Worm (Caenorhabditis elegans) whole organism, L4 larva: Measurements from ENCODE around the gene srlf-36.

Source experiments
- F44E2.7 ChIP-seq: fragments of 200-800 bp; sonication (Bioruptor generic); IDR thresholded peaks from 2 replicates; pipeline ENCODE4 v2.1.2; 2022; ENCODE audit warnings: missing genetic modification characterization, missing compliant biosample characterization
- Y75B8A.6 ChIP-seq: fragments of 200-800 bp; sonication (Bioruptor generic); IDR thresholded peaks from 2 replicates; pipeline ENCODE4 v1.3.6; 2022; ENCODE audit warnings: missing genetic modification reagents, missing genetic modification characterization, missing compliant biosample characterization
- attf-4 ChIP-seq: sonication (generic microtip); optimal IDR thresholded peaks from 3 replicates; lab custom pipeline; 2017; ENCODE audit warnings: missing biosample characterization, missing genetic modification characterization
- ceh-44 ChIP-seq: fragments of 200-800 bp; sonication (Bioruptor generic); IDR thresholded peaks from 2 replicates; pipeline ENCODE4 v1.3.6; 2022; ENCODE audit warnings: missing genetic modification reagents, missing genetic modification characterization, missing compliant biosample characterization
- ces-1 ChIP-seq: fragments of 150-350 bp; sonication (generic microtip); optimal IDR thresholded peaks from 4 replicates; lab custom pipeline; 2014; ENCODE audit warnings: missing biosample characterization, missing genetic modification reagents, missing genetic modification characterization
- daf-16 ChIP-seq, 3 experiments: sonication (generic microtip); optimal IDR thresholded peaks; 2 replicates each; lab custom pipeline; 2016 to 2017; ENCODE audit warnings: missing genetic modification characterization in 3 of 3, missing genetic modification reagents in 3 of 3, mild to moderate bottlenecking in 2 of 3, missing compliant biosample characterization in 2 of 3, missing biosample characterization in 1 of 3, moderate library complexity in 1 of 3
- daf-8 ChIP-seq: fragments of 200-800 bp; sonication (Bioruptor generic); IDR thresholded peaks from 2 replicates; pipeline ENCODE4 v1.3.6; 2022; ENCODE audit warnings: missing genetic modification characterization, missing compliant biosample characterization
- dmd-6 ChIP-seq: fragments of 200-800 bp; sonication (Bioruptor generic); IDR thresholded peaks from 2 replicates; pipeline ENCODE4 v1.3.6; 2022; ENCODE audit warnings: missing genetic modification reagents, missing genetic modification characterization, missing compliant biosample characterization
- dmd-8 ChIP-seq: fragments of 200-800 bp; sonication (Bioruptor generic); IDR thresholded peaks from 2 replicates; pipeline ENCODE4 v1.3.6; 2022; ENCODE audit warnings: missing genetic modification characterization, missing compliant biosample characterization
- dve-1 ChIP-seq: sonication (generic microtip); optimal IDR thresholded peaks from 2 replicates; lab custom pipeline; 2017; ENCODE audit warnings: antibody characterized with exemption, mild to moderate bottlenecking, missing genetic modification characterization, missing compliant biosample characterization; ENCODE audit not compliant: insufficient read depth
- fkh-10 ChIP-seq: fragments of 150-350 bp; optimal IDR thresholded peaks from 2 replicates; lab custom pipeline; 2014; ENCODE audit warnings: missing biosample characterization, missing genetic modification reagents, missing genetic modification characterization
- gei-8 ChIP-seq: fragments of 200-800 bp; sonication (Bioruptor generic); optimal IDR thresholded peaks from 2 replicates; lab custom pipeline; 2018; ENCODE audit warnings: mild to moderate bottlenecking, missing genetic modification characterization, missing compliant biosample characterization
- hlh-30 ChIP-seq: sonication (generic microtip); optimal IDR thresholded peaks from 2 replicates; lab custom pipeline; 2017; ENCODE audit warnings: antibody characterized with exemption, mild to moderate bottlenecking, missing genetic modification characterization, missing compliant biosample characterization; ENCODE audit not compliant: insufficient read depth
- lim-7 ChIP-seq: fragments of 200-800 bp; sonication (Bioruptor generic); IDR thresholded peaks from 2 replicates; pipeline ENCODE4 v1.3.6; 2022; ENCODE audit warnings: missing genetic modification characterization, missing compliant biosample characterization
- lin-29 ChIP-seq: fragments of 200-800 bp; sonication (Bioruptor generic); IDR thresholded peaks from 2 replicates; pipeline ENCODE4 v1.3.6; 2022; ENCODE audit warnings: missing genetic modification reagents, missing genetic modification characterization, missing compliant biosample characterization
- lin-39 ChIP-seq: fragments of 150-350 bp; optimal IDR thresholded peaks from 2 replicates; lab custom pipeline; 2014; ENCODE audit warnings: missing biosample characterization, missing genetic modification reagents, missing genetic modification characterization
- madf-5 ChIP-seq, 2 experiments: fragments of 200-800 bp; sonication (Bioruptor generic); IDR thresholded peaks; 2 replicates each; pipeline ENCODE4 v1.3.6; 2022; ENCODE audit warnings: missing compliant biosample characterization in 2 of 2, missing genetic modification characterization in 2 of 2
- mdl-1 ChIP-seq, 2 experiments: fragments of 150-350 bp in 1 of 2; sonication (generic microtip) in 1 of 2; optimal IDR thresholded peaks; 2 replicates each; lab custom pipeline; 2014 to 2017; ENCODE audit warnings: missing biosample characterization in 2 of 2, missing genetic modification characterization in 2 of 2
- mes-2 ChIP-seq: sonication (generic microtip); optimal IDR thresholded peaks from 2 replicates; lab custom pipeline; 2016; ENCODE audit warnings: missing genotype, mild to moderate bottlenecking, missing genetic modification characterization, missing compliant biosample characterization; ENCODE audit not compliant: poor library complexity, severe bottlenecking
- mxl-2 ChIP-seq: fragments of 200-800 bp; sonication (Bioruptor generic); conservative IDR thresholded peaks from 2 replicates; pipeline ENCODE4 v1.3.6; 2022; ENCODE audit warnings: missing genetic modification reagents, missing genetic modification characterization, missing compliant biosample characterization
- nhr-10 ChIP-seq: fragments of 150-350 bp; optimal IDR thresholded peaks from 2 replicates; lab custom pipeline; 2014; ENCODE audit warnings: missing biosample characterization, missing genetic modification characterization
- nhr-102 ChIP-seq: sonication (generic microtip); optimal IDR thresholded peaks from 2 replicates; lab custom pipeline; 2016; ENCODE audit warnings: mild to moderate bottlenecking, missing genetic modification characterization, moderate library complexity, missing compliant biosample characterization
- nhr-111 ChIP-seq: fragments of 200-800 bp; sonication (Bioruptor generic); optimal IDR thresholded peaks from 2 replicates; lab custom pipeline; 2018; ENCODE audit warnings: mild to moderate bottlenecking, missing genetic modification characterization, missing compliant biosample characterization
- nhr-237 ChIP-seq: sonication (generic microtip); optimal IDR thresholded peaks from 2 replicates; lab custom pipeline; 2017; ENCODE audit warnings: missing biosample characterization, missing genetic modification characterization
- nhr-28 ChIP-seq: fragments of 150-350 bp; optimal IDR thresholded peaks from 2 replicates; lab custom pipeline; 2014; ENCODE audit warnings: missing biosample characterization, missing genetic modification characterization
- nhr-41 ChIP-seq: fragments of 200-800 bp; sonication (Bioruptor generic); IDR thresholded peaks from 2 replicates; pipeline ENCODE4 v1.3.6; 2022; ENCODE audit warnings: missing genetic modification reagents, missing genetic modification characterization, missing compliant biosample characterization
- nhr-6 ChIP-seq: fragments of 150-350 bp; optimal IDR thresholded peaks from 2 replicates; lab custom pipeline; 2014; ENCODE audit warnings: missing biosample characterization, missing genetic modification characterization
- nhr-77 ChIP-seq: fragments of 150-350 bp; optimal IDR thresholded peaks from 2 replicates; lab custom pipeline; 2014; ENCODE audit warnings: missing biosample characterization, missing genetic modification characterization
- pha-4 ChIP-seq, 2 experiments: fragments of 150-350 bp in 1 of 2; fragments of 200-800 bp in 1 of 2; sonication (Bioruptor generic) in 1 of 2; IDR thresholded peaks in 1 of 2; optimal IDR thresholded peaks in 1 of 2; 2 replicates each; pipeline versions ENCODE4 v1.3.6 to Lab custom; 2014 to 2022; ENCODE audit warnings: missing genetic modification characterization in 2 of 2, missing genetic modification reagents in 2 of 2, missing biosample characterization in 1 of 2, missing compliant biosample characterization in 1 of 2
- rbr-2 ChIP-seq: sonication (generic microtip); optimal IDR thresholded peaks from 2 replicates; lab custom pipeline; 2016; ENCODE audit warnings: missing genotype, missing genetic modification characterization, missing compliant biosample characterization
- skn-1 ChIP-seq: fragments of 150-350 bp; optimal IDR thresholded peaks from 2 replicates; lab custom pipeline; 2014; ENCODE audit warnings: missing biosample characterization, missing genetic modification characterization
- tag-97 ChIP-seq: fragments of 200-800 bp; sonication (Bioruptor generic); IDR thresholded peaks from 2 replicates; pipeline ENCODE4 v1.3.6; 2022; ENCODE audit warnings: missing genetic modification characterization, missing compliant biosample characterization
- tra-1 ChIP-seq: fragments of 200-800 bp; sonication (Bioruptor generic); IDR thresholded peaks from 2 replicates; pipeline ENCODE4 v1.3.6; 2022; ENCODE audit warnings: missing genetic modification reagents, missing genetic modification characterization, missing compliant biosample characterization
- unc-62 ChIP-seq, 3 experiments: fragments of 150-350 bp in 1 of 3; sonication (generic microtip); optimal IDR thresholded peaks in 2 of 3; peaks in 1 of 3; 1 replicate in 1 of 3; 2 replicates in 2 of 3; lab custom pipeline; 2014 to 2017; ENCODE audit warnings: missing biosample characterization in 3 of 3, missing genetic modification characterization in 3 of 3, missing genetic modification reagents in 3 of 3, missing genotype in 1 of 3
- zag-1 ChIP-seq: fragments of 150-350 bp; optimal IDR thresholded peaks from 2 replicates; lab custom pipeline; 2014; ENCODE audit warnings: missing biosample characterization, missing genetic modification characterization
- zfp-2 ChIP-seq: sonication (generic microtip); optimal IDR thresholded peaks from 2 replicates; lab custom pipeline; 2016; ENCODE audit warnings: mild to moderate bottlenecking, missing genetic modification characterization, missing compliant biosample characterization
- zfp-3 ChIP-seq: fragments of 200-800 bp; sonication (Bioruptor generic); conservative IDR thresholded peaks from 2 replicates; pipeline ENCODE4 v1.3.6; 2022; ENCODE audit warnings: missing genetic modification reagents, missing genetic modification characterization, missing compliant biosample characterization
- zip-11 ChIP-seq: fragments of 200-800 bp; sonication (Bioruptor generic); IDR thresholded peaks from 2 replicates; pipeline ENCODE4 v1.3.6; 2022; ENCODE audit warnings: missing genetic modification characterization, missing compliant biosample characterization
- ztf-7 ChIP-seq: fragments of 150-350 bp; optimal IDR thresholded peaks from 2 replicates; lab custom pipeline; 2014; ENCODE audit warnings: missing biosample characterization, missing genetic modification characterization

The srlf-36 gene

DNA sequence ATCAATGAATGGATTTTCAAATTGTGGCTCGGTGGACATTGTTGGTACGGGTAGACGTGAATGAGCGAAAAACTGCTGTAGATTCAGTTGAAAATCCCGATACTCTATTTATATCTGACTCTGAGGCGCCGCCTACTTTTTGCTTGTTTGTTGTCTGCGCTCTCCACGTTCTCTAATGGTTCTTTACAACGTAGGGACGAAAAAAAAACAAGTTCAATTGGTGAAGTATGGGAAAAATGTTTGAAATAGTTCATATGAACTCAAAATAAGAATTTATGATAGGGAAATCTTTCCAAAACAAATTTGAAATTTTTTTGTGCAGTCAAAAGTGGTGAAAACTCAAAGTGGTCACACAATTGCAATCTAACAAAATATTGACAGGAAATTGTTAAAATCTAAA, 25.3 kb upstream of the srlf-36 start, which contains the start of gene F48G7.10:
F48G7.10 (minus strand) TSS at position 101 of the 400 bp plus-strand sequence.
- TF ChIP-seq gei-8 (GFP tag; lab: Kevin White, UChicago) (no peak), skn-1 (tag; lab: Kevin White, UChicago) (no peak), nhr-77 (tag; lab: Kevin White, UChicago) (no peak), unc-62 (GFP tag; optimal IDR thresholded peaks at IDR 0.05 in 1 of 2; lab: Kevin White, UChicago) (no peak), unc-62 (tag; optimal IDR thresholded peaks at IDR 0.05; lab: Kevin White, UChicago) (no peak), zfp-3 (GFP tag; lab: Robert Waterston, UW) (no peak), nhr-6 (tag; lab: Kevin White, UChicago) (no peak), lim-7 (GFP tag; lab: Robert Waterston, UW) (no peak), ces-1 (GFP tag; lab: Kevin White, UChicago) (no peak), pha-4 (GFP tag; IDR thresholded peaks at IDR 0.05; lab: Robert Waterston, UW) (no peak), pha-4 (tag; optimal IDR thresholded peaks at IDR 0.05; lab: Kevin White, UChicago) (no peak), lin-39 (tag; lab: Kevin White, UChicago) (no peak), nhr-111 (GFP tag; lab: Kevin White, UChicago) (no peak), daf-16 (GFP tag; optimal IDR thresholded peaks at IDR 0.05; lab: Kevin White, UChicago) (no peak), daf-16 (tag; optimal IDR thresholded peaks at IDR 0.05; lab: Kevin White, UChicago) (no peak), dmd-8 (GFP tag; lab: Robert Waterston, UW) (no peak)
- TF ChIP-seq, all 104 proteins: peak for 0

DNA sequence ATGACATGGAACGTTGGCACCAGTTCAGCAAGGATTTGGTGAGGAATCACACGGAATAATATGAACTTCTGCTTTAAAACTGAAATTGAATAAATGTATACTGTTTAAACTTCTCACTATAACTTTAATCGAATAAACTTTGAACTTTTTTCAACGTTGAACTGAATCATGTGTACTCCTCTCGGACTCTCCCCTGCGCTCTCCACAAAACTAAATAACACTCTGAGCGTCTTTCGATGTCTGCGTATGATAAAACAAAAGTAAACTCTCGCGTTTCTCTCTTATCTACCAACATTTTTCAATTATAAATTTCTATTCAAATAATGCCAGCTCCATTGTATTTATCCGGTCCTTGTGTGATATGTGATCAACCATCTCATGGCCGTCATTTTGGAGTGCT, 22.3 kb upstream of the srlf-36 start:
- TF ChIP-seq tra-1 (GFP tag; lab: Robert Waterston, UW) = no peak
- TF ChIP-seq mes-2 = peak; percentile 27
- TF ChIP-seq lin-29 (GFP tag; lab: Robert Waterston, UW) = no peak
- 0 out of 2 replicates have a peak, but pooled peaks have one; percentile 18 for TF ChIP-seq dmd-6 (GFP tag; lab: Robert Waterston, UW)
- peak; percentile 38 for TF ChIP-seq dve-1 (tag; lab: Kevin White, UChicago)
- no peak for TF ChIP-seq zfp-3 (GFP tag; lab: Robert Waterston, UW)
- peak; percentile 10 for TF ChIP-seq hlh-30
- peak; percentile 48 for TF ChIP-seq nhr-28 (tag; lab: Kevin White, UChicago)
- no peak for TF ChIP-seq ceh-44
- TF ChIP-seq, all 104 proteins: peak for 5

DNA sequence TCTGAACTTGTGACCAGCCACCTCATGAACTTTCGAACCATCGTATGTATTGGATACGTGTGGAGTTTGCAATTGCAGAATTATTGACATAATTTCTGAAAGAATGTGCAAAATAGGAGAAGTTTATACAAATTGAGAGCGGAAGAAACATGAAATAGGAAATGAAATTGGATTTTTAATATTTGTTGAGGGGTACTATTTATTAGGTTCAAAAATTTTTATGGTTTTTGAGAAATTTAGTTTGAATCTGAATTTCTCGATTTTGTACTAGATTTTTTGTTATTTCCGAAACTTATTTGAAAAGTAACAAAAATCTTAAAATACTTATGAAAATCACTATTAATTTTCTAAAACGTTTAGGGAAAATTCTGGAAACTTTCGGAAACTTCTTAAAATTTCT, 19.0 kb upstream of the srlf-36 start, which contains the start of gene F48G7.9:
F48G7.9 (minus strand) TSS at position 101 of the 400 bp plus-strand sequence.
- TF ChIP-seq mxl-2 (no peak), nhr-102 (no peak), fkh-10 (no peak), zip-11 (GFP tag; lab: Robert Waterston, UW) (no peak), nhr-28 (tag; lab: Kevin White, UChicago) (no peak)

DNA sequence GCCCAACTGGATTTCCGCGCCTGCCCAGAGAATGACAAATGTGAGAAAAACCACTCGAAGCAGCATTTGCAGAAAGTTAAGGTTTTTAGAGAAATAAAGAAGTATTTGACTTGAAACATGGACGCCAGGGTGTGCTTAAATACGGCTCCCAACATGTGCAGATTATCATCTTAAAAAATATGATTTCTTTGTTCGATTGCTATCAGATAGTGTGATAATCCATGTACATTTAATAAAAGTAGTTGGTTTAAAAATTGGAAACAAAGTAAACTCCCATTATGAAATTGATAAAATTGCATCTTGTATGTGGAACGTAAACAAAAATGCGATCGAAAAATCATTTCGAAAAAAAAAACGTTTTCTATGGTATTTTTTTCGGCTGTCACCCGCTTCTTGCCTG, 18.0 kb upstream of the srlf-36 start, which contains the start of gene F48G7.8:
F48G7.8 (minus strand) TSS at position 101 of the 400 bp plus-strand sequence.
- TF ChIP-seq fkh-10 = no peak

DNA sequence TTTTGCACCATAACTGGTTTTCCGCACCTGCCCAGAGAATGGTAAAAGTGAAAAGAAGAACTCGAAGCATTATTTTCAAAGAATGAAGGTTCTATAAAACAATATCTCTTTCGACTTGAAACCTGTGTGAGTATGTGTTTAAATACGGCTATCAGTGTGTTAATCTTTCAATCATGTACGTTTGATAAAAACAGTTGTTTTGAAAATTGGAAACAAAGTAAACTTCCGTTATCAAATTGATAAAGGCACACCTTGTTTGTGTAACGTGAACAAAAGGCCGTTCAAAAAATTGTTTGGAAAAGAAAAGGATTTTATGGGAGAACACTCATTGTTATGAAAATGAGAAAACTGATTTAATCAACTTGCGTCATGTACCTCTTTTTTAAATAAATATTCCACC, 16.8 kb upstream of the srlf-36 start, which contains the start of gene F48G7.7:
F48G7.7 (minus strand) TSS at position 101 of the 400 bp plus-strand sequence.
- TF ChIP-seq nhr-41 (GFP tag; lab: Robert Waterston, UW) (no peak), daf-16 (GFP tag; optimal IDR thresholded peaks at IDR 0.05; lab: Kevin White, UChicago) (no peak), daf-16 (tag; optimal IDR thresholded peaks at IDR 0.05; lab: Kevin White, UChicago) (peak; percentile 10), nhr-237 (tag; lab: Kevin White, UChicago) (no peak), unc-62 (GFP tag; optimal IDR thresholded peaks at IDR 0.05 in 1 of 2; lab: Kevin White, UChicago) (peak in 1 of 2 experiments; percentile 29), unc-62 (tag; optimal IDR thresholded peaks at IDR 0.05; lab: Kevin White, UChicago) (no peak), dmd-8 (GFP tag; lab: Robert Waterston, UW) (no peak)

DNA sequence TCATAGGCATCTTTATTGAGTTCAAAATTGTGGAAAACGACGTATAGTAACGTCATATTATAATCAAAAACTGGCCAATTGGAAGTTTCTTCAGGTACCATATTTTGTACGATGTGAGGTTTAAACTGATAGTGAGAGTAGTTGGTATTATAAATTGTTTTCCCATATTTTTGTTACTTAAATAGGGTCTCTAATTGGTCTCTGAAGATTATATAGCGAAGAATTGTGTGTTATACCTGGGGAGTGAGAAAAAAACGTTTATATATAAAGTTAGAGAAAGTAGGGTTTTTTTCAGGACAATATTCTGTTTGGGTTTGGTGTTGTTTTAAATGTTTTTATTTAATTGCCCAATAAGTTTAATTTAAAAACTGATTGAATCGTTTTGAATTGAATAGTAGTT, 15.4 kb upstream of the srlf-36 start, which contains the start of gene srt-17:
srt-17 (minus strand) TSS at position 101 of the 400 bp plus-strand sequence.
- no peak for TF ChIP-seq nhr-10
- no peak for TF ChIP-seq zfp-2
- no peak for TF ChIP-seq daf-8 (GFP tag; lab: Robert Waterston, UW)
- TF ChIP-seq rbr-2 (tag; lab: Kevin White, UChicago) = no peak
- no peak for TF ChIP-seq attf-4
- TF ChIP-seq zag-1 (tag; lab: Kevin White, UChicago) = no peak
- TF ChIP-seq nhr-41 (GFP tag; lab: Robert Waterston, UW) = no peak
- no peak for TF ChIP-seq tag-97 (GFP tag; lab: Robert Waterston, UW)
- TF ChIP-seq mes-2 = no peak
- TF ChIP-seq madf-5 (GFP tag; IDR thresholded peaks at IDR 0.05; lab: Robert Waterston, UW) = no peak
- TF ChIP-seq Y75B8A.6 = no peak
- no peak for TF ChIP-seq F44E2.7
- no peak for TF ChIP-seq ztf-7 (tag; lab: Kevin White, UChicago)
- no peak for TF ChIP-seq lin-39 (tag; lab: Kevin White, UChicago)
- no peak for TF ChIP-seq mdl-1 (tag; optimal IDR thresholded peaks at IDR 0.05; lab: Kevin White, UChicago)
